Worm (Caenorhabditis elegans) whole organism, L2 larva: Measurements from ENCODE around the gene C27F2.7.

Experiments
- ceh-16 ChIP-seq: fragments of 150-350 bp; optimal IDR thresholded peaks from 2 replicates; lab custom pipeline; 2014; ENCODE audit warnings: missing biosample characterization, missing genetic modification characterization
- ceh-82 ChIP-seq: fragments of 150-350 bp; optimal IDR thresholded peaks from 2 replicates; lab custom pipeline; 2014; ENCODE audit warnings: missing biosample characterization, missing genetic modification characterization
- egl-27 ChIP-seq: sonication (generic microtip); optimal IDR thresholded peaks from 3 replicates; lab custom pipeline; 2017; ENCODE audit warnings: missing biosample characterization, missing genetic modification reagents, missing genetic modification characterization
- nhr-12 ChIP-seq: fragments of 150-350 bp; optimal IDR thresholded peaks from 2 replicates; lab custom pipeline; 2014; ENCODE audit warnings: missing biosample characterization, missing genetic modification characterization
- nhr-237 ChIP-seq: fragments of 150-350 bp; optimal IDR thresholded peaks from 2 replicates; lab custom pipeline; 2014; ENCODE audit warnings: missing biosample characterization, missing genetic modification characterization
- snpc-4 ChIP-seq: fragments of 150-350 bp; optimal IDR thresholded peaks from 2 replicates; lab custom pipeline; 2014; ENCODE audit warnings: missing biosample characterization, missing genetic modification characterization
- unc-39 ChIP-seq: fragments of 150-350 bp; optimal IDR thresholded peaks from 2 replicates; lab custom pipeline; 2014; ENCODE audit warnings: missing biosample characterization, missing genetic modification characterization
- zag-1 ChIP-seq: fragments of 150-350 bp; optimal IDR thresholded peaks from 2 replicates; lab custom pipeline; 2014; ENCODE audit warnings: missing biosample characterization, missing genetic modification characterization

ce11 chrIII:4937022-4937421, 47.3 kb downstream of the C27F2.7 start, which contains the start of gene fsn-1:
- TF ChIP-seq nhr-237 (tag; lab: Kevin White, UChicago) (no peak), ceh-82 (tag; lab: Kevin White, UChicago) (no peak), unc-39 (tag; lab: Kevin White, UChicago) (no peak), ceh-16 (tag; lab: Kevin White, UChicago) (no peak), snpc-4 (no peak), nhr-12 (tag; lab: Kevin White, UChicago) (no peak), zag-1 (tag; lab: Kevin White, UChicago) (no peak), egl-27 (tag; lab: Kevin White, UChicago) (no peak)
